Fruit fly (Drosophila melanogaster): Measurements from ENCODE around the gene ringer.

- TF ChIP-seq brk (GFP tag; optimal IDR thresholded peaks at IDR 0.05): no peak
- TF ChIP-seq foxo (GFP tag; optimal IDR thresholded peaks at IDR 0.05): no peak
These were observed 1.4 kb downstream of the ringer start for dm6 chr3L:16357860-16358259.

Data from whole organism, wandering third instar larva.